Fruit fly (Drosophila melanogaster): Measurements from ENCODE around the gene CG17746.

The CG17746 gene

DNA sequence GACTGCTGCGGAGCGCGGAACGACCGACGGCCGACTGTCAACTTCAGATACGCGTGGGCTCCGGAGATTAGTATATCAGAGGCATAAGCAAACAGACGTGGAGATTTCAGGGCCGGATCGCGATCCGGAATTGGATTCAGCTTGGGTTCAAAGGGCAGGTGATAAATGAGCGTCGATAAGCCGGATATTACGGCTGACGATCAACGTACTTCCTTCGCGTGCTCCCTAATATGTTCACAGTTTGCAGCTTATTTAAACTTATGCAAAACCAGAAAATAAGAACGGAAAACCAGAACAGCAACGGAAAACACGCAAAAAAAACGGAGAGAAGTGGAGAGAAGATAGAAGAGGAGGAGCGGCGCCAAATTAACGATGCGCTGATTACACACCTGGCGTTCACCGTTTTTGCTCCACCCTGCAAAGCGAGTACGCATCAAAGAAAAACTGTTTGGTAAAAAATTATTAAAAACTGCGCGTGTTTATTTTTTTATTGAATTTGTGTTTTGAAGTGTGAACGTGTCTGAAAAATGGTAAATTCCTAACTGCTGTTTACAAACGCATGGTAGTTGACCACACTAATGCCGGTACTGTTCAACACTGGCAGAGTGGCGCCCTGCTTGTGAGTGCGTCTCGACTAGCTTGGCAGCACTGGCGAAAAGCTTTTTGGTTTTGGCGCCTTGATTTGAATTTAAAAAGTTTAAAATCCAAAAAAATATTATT is at the start of gene CG17746 (continued):
- no peak for TF ChIP-seq CG15336 (GFP tag; IDR thresholded peaks at IDR 0.05)
- TF ChIP-seq eg (GFP tag; IDR thresholded peaks at IDR 0.05): no peak
- TF ChIP-seq Sox14 (GFP tag; optimal IDR thresholded peaks at IDR 0.05): peak; percentile 45
- TF ChIP-seq acj6 (GFP tag; optimal IDR thresholded peaks at IDR 0.05): no peak
- no peak for TF ChIP-seq CG3919 (GFP tag; optimal IDR thresholded peaks at IDR 0.05)
- TF ChIP-seq CG9139 (GFP tag; optimal IDR thresholded peaks at IDR 0.05): no peak
- TF ChIP-seq cyc (GFP tag; optimal IDR thresholded peaks at IDR 0.05): peak; percentile 10
- peak; percentile 100 for TF ChIP-seq CG6808 (GFP tag; optimal IDR thresholded peaks at IDR 0.05)

DNA sequence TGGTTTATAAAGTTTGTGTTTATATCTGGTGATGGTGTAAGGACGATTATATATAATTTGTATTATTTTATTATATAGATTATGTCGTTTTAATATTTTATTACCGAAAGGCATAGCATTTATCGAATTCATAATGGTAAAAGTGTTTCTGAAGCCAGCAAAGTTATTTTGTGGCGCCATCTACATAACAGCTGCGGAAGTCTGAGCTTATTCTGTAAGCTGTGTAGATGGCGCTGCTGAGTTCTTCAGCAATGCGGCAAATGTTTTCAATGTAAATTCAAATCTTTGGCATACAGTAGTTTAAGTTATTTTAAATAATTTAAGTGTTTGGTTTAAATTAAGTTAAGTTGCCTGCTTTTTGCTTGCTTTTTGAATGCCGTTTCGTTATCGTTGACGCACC is 49.0 kb upstream of the CG17746 start:
- TF ChIP-seq CG4318 (GFP tag; optimal IDR thresholded peaks at IDR 0.05) (no peak), svp (GFP tag) (peak; percentile 5), Eip78C (GFP tag) (peak; percentile 48), achi (GFP tag; optimal IDR thresholded peaks at IDR 0.05) (no peak), lz (GFP tag; optimal IDR thresholded peaks at IDR 0.05) (no peak), CG3919 (GFP tag; optimal IDR thresholded peaks at IDR 0.05) (peak; percentile 28), cyc (GFP tag; optimal IDR thresholded peaks at IDR 0.05) (peak; percentile 24), CG8632 (GFP tag; optimal IDR thresholded peaks at IDR 0.05) (no peak), CG6163 (GFP tag; IDR thresholded peaks at IDR 0.05) (no peak), Sox102F (GFP tag; optimal IDR thresholded peaks at IDR 0.05) (no peak)

DNA sequence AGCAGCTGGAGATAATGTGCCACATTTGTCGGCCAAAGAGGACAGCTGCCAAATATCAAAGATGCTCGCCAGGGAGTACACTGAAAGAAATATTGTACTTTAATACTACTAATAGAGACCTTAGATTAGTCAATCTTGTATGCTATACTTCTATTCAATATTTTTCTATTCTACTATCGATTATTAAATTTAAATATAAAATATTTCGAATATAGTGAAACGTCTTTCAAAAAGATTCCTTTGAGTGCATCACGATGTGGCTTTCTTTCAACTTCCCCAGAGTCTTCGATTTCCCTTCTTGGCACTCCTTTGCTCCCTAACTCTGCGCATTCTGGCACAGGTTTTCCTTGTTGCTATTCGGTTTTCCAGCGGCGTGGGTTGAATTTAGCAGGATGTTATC is 45.5 kb upstream of the CG17746 start:
- TF ChIP-seq CG8632 (GFP tag; optimal IDR thresholded peaks at IDR 0.05) (no peak), CG1621 (tag; optimal IDR thresholded peaks at IDR 0.05) (no peak), cyc (GFP tag; optimal IDR thresholded peaks at IDR 0.05) (no peak), Gug (GFP tag; IDR thresholded peaks at IDR 0.05) (no peak), Blimp-1 (GFP tag; optimal IDR thresholded peaks at IDR 0.05) (no peak), net (GFP tag; optimal IDR thresholded peaks at IDR 0.05) (no peak), fd85E (GFP tag; optimal IDR thresholded peaks at IDR 0.05) (no peak), svp (GFP tag) (peak; percentile 26), Sox15 (GFP tag; optimal IDR thresholded peaks at IDR 0.05) (no peak), acj6 (GFP tag; optimal IDR thresholded peaks at IDR 0.05) (no peak), Eip93F (GFP tag; optimal IDR thresholded peaks at IDR 0.05) (no peak), dsx (GFP tag; optimal IDR thresholded peaks at IDR 0.05; ENCODE audit: poor library complexity, severe bottlenecking) (no peak), Eip75B (GFP tag; optimal IDR thresholded peaks at IDR 0.05) (no peak), CG10631 (GFP tag; optimal IDR thresholded peaks at IDR 0.05) (no peak), Ets96B (tag; optimal IDR thresholded peaks at IDR 0.05) (no peak), CG8319 (GFP tag; optimal IDR thresholded peaks at IDR 0.05) (no peak), fkh (GFP tag; optimal IDR thresholded peaks at IDR 0.05) (no peak), CG8119 (GFP tag; IDR thresholded peaks at IDR 0.05) (peak; percentile 52; the same call in 2 of the 3 replicates), lz (GFP tag; optimal IDR thresholded peaks at IDR 0.05) (no peak), OdsH (GFP tag; optimal IDR thresholded peaks at IDR 0.05) (no peak), CG15336 (GFP tag; IDR thresholded peaks at IDR 0.05) (peak; percentile 41; the same call in 1 of the 2 replicates), CG9139 (GFP tag; optimal IDR thresholded peaks at IDR 0.05) (no peak), CG11762 (GFP tag; optimal IDR thresholded peaks at IDR 0.05; ENCODE audit: insufficient read depth) (no peak), Hr4 (GFP tag; optimal IDR thresholded peaks at IDR 0.05) (peak; percentile 22), CG6792 (GFP tag; optimal IDR thresholded peaks at IDR 0.05) (no peak), esn (GFP tag; optimal IDR thresholded peaks at IDR 0.05) (no peak), fd59A (GFP tag; optimal IDR thresholded peaks at IDR 0.05) (no peak), CG6854 (GFP tag; optimal IDR thresholded peaks at IDR 0.05) (no peak), CG4318 (GFP tag; optimal IDR thresholded peaks at IDR 0.05) (no peak), CG7368 (GFP tag; optimal IDR thresholded peaks at IDR 0.05) (no peak), vri (GFP tag; optimal IDR thresholded peaks at IDR 0.05) (no peak), Eip78C (GFP tag) (peak; percentile 69), Hr38 (GFP tag; optimal IDR thresholded peaks at IDR 0.05) (no peak), ss (GFP tag; optimal IDR thresholded peaks at IDR 0.05) (no peak), CG6276 (GFP tag; optimal IDR thresholded peaks at IDR 0.05) (peak; percentile 8), CG11902 (GFP tag; optimal IDR thresholded peaks at IDR 0.05) (no peak), salr (GFP tag; optimal IDR thresholded peaks at IDR 0.05) (no peak), CG6163 (GFP tag; IDR thresholded peaks at IDR 0.05) (no peak), Sox102F (GFP tag; optimal IDR thresholded peaks at IDR 0.05) (no peak), CG32006 (GFP tag; optimal IDR thresholded peaks at IDR 0.05) (peak; percentile 52)
